Worm (Caenorhabditis elegans): ENCODE results near the gene eef-1G.

Gene eef-1G

DNA sequence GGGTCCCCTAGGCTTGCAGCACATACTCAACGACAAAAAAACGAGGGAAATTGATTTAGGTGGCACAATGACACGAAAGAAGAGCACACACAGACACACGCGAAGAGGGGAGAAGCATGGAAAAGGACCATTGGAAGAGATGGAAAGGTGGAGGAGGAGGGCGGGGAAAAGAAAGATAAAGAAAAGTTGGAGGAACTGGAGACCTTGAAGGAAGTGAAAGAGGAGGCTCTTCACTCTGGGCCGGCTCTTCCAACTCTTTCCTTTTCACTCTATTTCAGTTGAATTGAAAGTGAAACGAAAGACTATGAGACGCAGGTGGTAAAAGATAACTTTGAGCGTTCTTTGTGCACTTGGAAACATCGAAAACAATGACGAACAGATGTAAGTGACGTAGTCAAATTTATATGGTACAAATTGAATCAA lies 4.1 kb upstream of the eef-1G start (continued):
- TF ChIP-seq ceh-79 (tag; optimal IDR thresholded peaks at IDR 0.05) (no peak), F52B5.7 (tag; optimal IDR thresholded peaks at IDR 0.05) (peak; percentile 28), snpc-4 (GFP tag; optimal IDR thresholded peaks at IDR 0.05) (no peak), snpc-4 (tag; optimal IDR thresholded peaks at IDR 0.05) (peak in 1 of 4 experiments; percentile 23), F10E7.11 (tag; optimal IDR thresholded peaks at IDR 0.05) (peak; percentile 56), F49E8.2 (tag; optimal IDR thresholded peaks at IDR 0.05; ENCODE audit: insufficient read depth) (no peak)

DNA sequence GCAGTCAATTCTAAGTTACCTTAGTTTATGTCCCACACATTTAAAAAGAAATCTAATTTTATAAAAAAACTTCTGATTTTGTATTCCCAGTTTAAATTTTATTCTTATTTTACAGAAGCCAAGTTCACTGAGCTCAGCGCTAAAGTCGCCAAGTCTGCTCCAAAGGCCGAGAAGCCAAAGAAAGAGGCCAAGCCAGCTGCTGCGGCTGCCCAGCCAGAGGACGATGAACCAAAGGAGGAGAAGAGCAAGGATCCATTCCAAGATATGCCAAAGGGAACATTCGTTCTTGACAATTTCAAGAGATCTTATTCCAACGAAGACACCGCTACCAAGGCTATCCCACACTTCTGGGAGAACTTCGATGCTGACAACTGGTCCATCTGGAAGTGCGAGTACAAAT lies 1.4 kb downstream of the eef-1G start:
- TF ChIP-seq snpc-4 (GFP tag; optimal IDR thresholded peaks at IDR 0.05) = no peak
- peak in 1 of 4 experiments; percentile 54 for TF ChIP-seq snpc-4 (tag; optimal IDR thresholded peaks at IDR 0.05)
- TF ChIP-seq madf-6 (GFP tag; IDR thresholded peaks at IDR 0.05) = peak; percentile 45; the same call in 1 of the 2 replicates
- TF ChIP-seq F57C9.4 (tag; optimal IDR thresholded peaks at IDR 0.05) = no peak
- no peak for TF ChIP-seq pbrm-1 (GFP tag; IDR thresholded peaks at IDR 0.05)
- 0 out of 2 replicates have a peak, but pooled peaks have one; percentile 27 for TF ChIP-seq hmg-20 (GFP tag; IDR thresholded peaks at IDR 0.05)
- TF ChIP-seq rec-8 (tag; optimal IDR thresholded peaks at IDR 0.05) = no peak
- TF ChIP-seq madf-10 (tag; optimal IDR thresholded peaks at IDR 0.05) = no peak
- TF ChIP-seq tlf-1 (GFP tag; optimal IDR thresholded peaks at IDR 0.05) = no peak
- no peak for TF ChIP-seq egrh-3 (GFP tag; IDR thresholded peaks at IDR 0.05)
- TF ChIP-seq him-1 (tag; optimal IDR thresholded peaks at IDR 0.05) = no peak
- TF ChIP-seq F49E8.2 (tag; optimal IDR thresholded peaks at IDR 0.05; ENCODE audit: insufficient read depth) = no peak
- TF ChIP-seq fkh-3 (tag; optimal IDR thresholded peaks at IDR 0.05) = no peak
- no peak for TF ChIP-seq egl-44 (GFP tag; IDR thresholded peaks at IDR 0.05)
- no peak for TF ChIP-seq nhr-90 (tag; optimal IDR thresholded peaks at IDR 0.05)
- TF ChIP-seq F52B5.7 (tag; optimal IDR thresholded peaks at IDR 0.05) = no peak
- TF ChIP-seq aptf-2 (GFP tag; conservative IDR thresholded peaks at IDR 0.05) = no peak
- no peak for TF ChIP-seq lin-40 (tag; optimal IDR thresholded peaks at IDR 0.05)
- TF ChIP-seq ztf-18 (tag; optimal IDR thresholded peaks at IDR 0.05) = no peak
- no peak for TF ChIP-seq aptf-3 (GFP tag; IDR thresholded peaks at IDR 0.05)
- TF ChIP-seq hlh-12 (tag; optimal IDR thresholded peaks at IDR 0.05) = no peak
- TF ChIP-seq egl-18 (GFP tag; IDR thresholded peaks at IDR 0.05) = no peak
- TF ChIP-seq lsy-27 (tag; optimal IDR thresholded peaks at IDR 0.05; ENCODE audit: borderline replicate concordance, insufficient read depth) = no peak
- TF ChIP-seq ama-1 (optimal IDR thresholded peaks at IDR 0.05) = no peak
- TF ChIP-seq ama-1 (GFP tag; optimal IDR thresholded peaks at IDR 0.05) = no peak
- no peak for TF ChIP-seq F22D6.2 (tag; optimal IDR thresholded peaks at IDR 0.05)
- TF ChIP-seq hsf-1 (GFP tag; IDR thresholded peaks at IDR 0.05) = peak; percentile 46; the same call in 1 of the 2 replicates
- no peak for TF ChIP-seq D2030.7 (GFP tag; IDR thresholded peaks at IDR 0.05)
- TF ChIP-seq zfh-2 (GFP tag; conservative IDR thresholded peaks at IDR 0.05) = peak; percentile 61
- no peak for TF ChIP-seq cebp-2 (GFP tag; IDR thresholded peaks at IDR 0.05)
- TF ChIP-seq ceh-58 (GFP tag; IDR thresholded peaks at IDR 0.05) = no peak
- TF ChIP-seq B0336.3 (GFP tag; IDR thresholded peaks at IDR 0.05) = 0 out of 2 replicates have a peak, but pooled peaks have one; percentile 53
- TF ChIP-seq lir-1 (GFP tag; conservative IDR thresholded peaks at IDR 0.05) = no peak
- TF ChIP-seq lag-1 (GFP tag; IDR thresholded peaks at IDR 0.05) = 0 out of 2 replicates have a peak, but pooled peaks have one; percentile 21
- no peak for TF ChIP-seq K12H6.12 (tag; optimal IDR thresholded peaks at IDR 0.05)
- TF ChIP-seq tbp1 (GFP tag; optimal IDR thresholded peaks at IDR 0.05) = no peak
- no peak for TF ChIP-seq ztf-25 (GFP tag; IDR thresholded peaks at IDR 0.05)
- TF ChIP-seq gei-17 (GFP tag; optimal IDR thresholded peaks at IDR 0.05) = no peak
- TF ChIP-seq C17E4.6 (GFP tag; IDR thresholded peaks at IDR 0.05) = no peak
- TF ChIP-seq attf-6 (GFP tag; IDR thresholded peaks at IDR 0.05) = no peak
- TF ChIP-seq Y67H2A.10 (GFP tag; conservative IDR thresholded peaks at IDR 0.05) = no peak
- no peak for TF ChIP-seq F23B12.7 (tag; optimal IDR thresholded peaks at IDR 0.05; ENCODE audit: insufficient read depth)
- no peak for TF ChIP-seq T26A5.8 (tag; optimal IDR thresholded peaks at IDR 0.05)
- TF ChIP-seq snpc-1.3 (tag; optimal IDR thresholded peaks at IDR 0.05; ENCODE audit: insufficient read depth) = no peak

All from whole organism, young adult.